Fruit fly (Drosophila melanogaster) whole organism, adult: ENCODE data around the gene f-cup.

ENCODE experiments used
- CG11617 ChIP-seq: fragments of 200-800 bp; sonication (Bioruptor generic); optimal IDR thresholded peaks from 2 replicates; lab custom pipeline; 2017; ENCODE audit warnings: mild to moderate bottlenecking, missing biosample characterization, missing genetic modification reagents, missing genetic modification characterization
- CG12768 ChIP-seq: fragments of 200-800 bp; sonication (Bioruptor generic); optimal IDR thresholded peaks from 2 replicates; lab custom pipeline; 2017; ENCODE audit warnings: missing biosample characterization, missing genetic modification characterization, mild to moderate bottlenecking, moderate library complexity, missing genetic modification reagents
- CG14711 ChIP-seq: fragments of 200-800 bp; sonication (Bioruptor generic); optimal IDR thresholded peaks from 2 replicates; lab custom pipeline; 2018; ENCODE audit warnings: missing biosample characterization, mild to moderate bottlenecking, missing genetic modification characterization, moderate library complexity
- CG33017 ChIP-seq: fragments of 200-800 bp; sonication (Bioruptor generic); optimal IDR thresholded peaks from 2 replicates; lab custom pipeline; 2018; ENCODE audit warnings: missing biosample characterization, mild to moderate bottlenecking, missing genetic modification characterization, moderate library complexity
- CG5204 ChIP-seq: fragments of 200-800 bp; sonication (Bioruptor generic); optimal IDR thresholded peaks from 2 replicates; lab custom pipeline; 2016; ENCODE audit warnings: missing biosample characterization, missing genetic modification characterization
- CG7045 ChIP-seq: fragments of 200-800 bp; sonication (Bioruptor generic); optimal IDR thresholded peaks from 2 replicates; lab custom pipeline; 2017; ENCODE audit warnings: missing biosample characterization, mild to moderate bottlenecking, missing genetic modification characterization
- CG7101 ChIP-seq: fragments of 200-800 bp; sonication (Bioruptor generic); optimal IDR thresholded peaks from 2 replicates; lab custom pipeline; 2018; ENCODE audit warnings: missing biosample characterization, mild to moderate bottlenecking, missing genetic modification characterization, moderate library complexity
- Hr96 ChIP-seq: fragments of 200-800 bp; sonication (Bioruptor generic); optimal IDR thresholded peaks from 2 replicates; lab custom pipeline; 2016; ENCODE audit warnings: missing biosample characterization, missing genetic modification characterization
- Mnt ChIP-seq: fragments of 200-800 bp; sonication (Bioruptor generic); optimal IDR thresholded peaks from 2 replicates; lab custom pipeline; 2016; ENCODE audit warnings: missing biosample characterization, mild to moderate bottlenecking, missing genetic modification characterization
- cic ChIP-seq: fragments of 200-800 bp; sonication (Bioruptor generic); optimal IDR thresholded peaks from 2 replicates; lab custom pipeline; 2017; ENCODE audit warnings: missing biosample characterization, mild to moderate bottlenecking, missing genetic modification characterization, moderate library complexity
- cnc ChIP-seq, 2 experiments: fragments of >200 bp; optimal IDR thresholded peaks; 2 replicates each; lab custom pipeline; 2017
- kay ChIP-seq: fragments of 200-800 bp; sonication (Bioruptor generic); peaks from one replicate; lab custom pipeline; 2016; ENCODE audit warnings: missing biosample characterization, missing genetic modification characterization, borderline replicate concordance
- pad ChIP-seq: fragments of 200-800 bp; sonication (Bioruptor generic); optimal IDR thresholded peaks from 3 replicates; lab custom pipeline; 2017; ENCODE audit warnings: missing biosample characterization, missing genetic modification characterization, mild to moderate bottlenecking, moderate library complexity, missing genetic modification reagents
- toe ChIP-seq: fragments of 200-800 bp; sonication (Bioruptor generic); optimal IDR thresholded peaks from 2 replicates; lab custom pipeline; 2016; ENCODE audit warnings: missing biosample characterization, missing genetic modification characterization

dm6 chr3R:13735304-13735898, 34.8 kb upstream of the f-cup start:
- TF ChIP-seq CG7045 (no peak), kay (GFP tag; lab: Kevin White, UChicago) (no peak), CG11617 (no peak), CG5204 (no peak), pad (GFP tag; lab: Kevin White, UChicago) (no peak), Mnt (no peak), CG14711 (no peak), toe (GFP tag; lab: Kevin White, UChicago) (no peak), CG7101 (tag; lab: Kevin White, UChicago) (no peak), cic (GFP tag; lab: Kevin White, UChicago) (no peak), CG33017 (tag; lab: Kevin White, UChicago) (no peak), Hr96 (GFP tag; lab: Kevin White, UChicago) (no peak), cnc (optimal IDR thresholded peaks at IDR 0.05; lab: Kevin White, UChicago) (no peak), CG12768 (no peak)
